Fruit fly (Drosophila melanogaster) whole organism, embryonic: ENCODE data around the gene Sclp.

Experiments used
- Aef1 ChIP-seq: fragments of 200-800 bp; sonication (Bioruptor generic); IDR thresholded peaks from 3 replicates; pipeline ENCODE4 v1.3.6; 2022; ENCODE audit warnings: missing biosample characterization, missing genetic modification characterization
- CG11560 ChIP-seq: fragments of 200-800 bp; sonication (Bioruptor generic); IDR thresholded peaks from 3 replicates; pipeline ENCODE4 v1.3.6; 2022; ENCODE audit warnings: missing biosample characterization, missing genetic modification characterization
- CG13123 ChIP-seq: fragments of 200-800 bp; sonication (Bioruptor generic); optimal IDR thresholded peaks from 2 replicates; lab custom pipeline; 2016; ENCODE audit warnings: missing biosample characterization, missing genetic modification characterization
- CG1529 ChIP-seq: fragments of 200-800 bp; sonication (Bioruptor generic); optimal IDR thresholded peaks from 3 replicates; lab custom pipeline; 2018; ENCODE audit warnings: missing biosample characterization, missing genetic modification characterization
- CG16815 ChIP-seq: fragments of 200-800 bp; sonication (Bioruptor generic); optimal IDR thresholded peaks from 3 replicates; lab custom pipeline; 2017; ENCODE audit warnings: missing biosample characterization, mild to moderate bottlenecking, missing genetic modification characterization
- CG17186 ChIP-seq: fragments of 200-800 bp; sonication (Bioruptor generic); optimal IDR thresholded peaks from 3 replicates; lab custom pipeline; 2017; ENCODE audit warnings: missing biosample characterization, missing genetic modification reagents, missing genetic modification characterization
- CG17829 ChIP-seq: fragments of 200-800 bp; optimal IDR thresholded peaks from 2 replicates; lab custom pipeline; 2019; ENCODE audit warnings: missing biosample characterization, mild to moderate bottlenecking, missing genetic modification characterization, moderate library complexity
- CG31365 ChIP-seq: fragments of 200-800 bp; sonication (Bioruptor generic); optimal IDR thresholded peaks from 2 replicates; lab custom pipeline; 2018; ENCODE audit warnings: missing biosample characterization, mild to moderate bottlenecking, missing genetic modification characterization
- CG32532 ChIP-seq: fragments of 200-800 bp; sonication (Bioruptor generic); IDR thresholded peaks from 2 replicates; pipeline ENCODE4 v1.3.6; 2022; ENCODE audit warnings: missing biosample characterization, missing genetic modification characterization
- CG33213 ChIP-seq: fragments of 200-800 bp; sonication (Bioruptor generic); optimal IDR thresholded peaks from 3 replicates; lab custom pipeline; 2016; ENCODE audit warnings: missing biosample characterization, missing genetic modification characterization
- CG4328 ChIP-seq: fragments of 200-800 bp; sonication (Bioruptor generic); optimal IDR thresholded peaks from 3 replicates; lab custom pipeline; 2017; ENCODE audit warnings: missing biosample characterization, missing genetic modification reagents, missing genetic modification characterization
- CG43689 ChIP-seq: fragments of 200-800 bp; sonication (Bioruptor generic); IDR thresholded peaks from 2 replicates; pipeline ENCODE4 v1.3.6; 2022; ENCODE audit warnings: missing biosample characterization, missing genetic modification characterization
- CG4404 ChIP-seq: fragments of 200-800 bp; sonication (Bioruptor generic); IDR thresholded peaks from 2 replicates; pipeline ENCODE4 v1.3.6; 2022; ENCODE audit warnings: missing biosample characterization, missing genetic modification characterization
- CG5245 ChIP-seq: fragments of 200-800 bp; sonication (Bioruptor generic); optimal IDR thresholded peaks from 3 replicates; lab custom pipeline; 2016; ENCODE audit warnings: missing biosample characterization, missing genetic modification characterization
- CG5953 ChIP-seq: fragments of 200-800 bp; sonication (Bioruptor generic); IDR thresholded peaks from 2 replicates; pipeline ENCODE4 v1.3.6; 2022; ENCODE audit warnings: missing biosample characterization, missing genetic modification characterization
- CG6654 ChIP-seq: fragments of 200-800 bp; sonication (Bioruptor generic); optimal IDR thresholded peaks from 2 replicates; lab custom pipeline; 2017; ENCODE audit warnings: missing biosample characterization, mild to moderate bottlenecking, missing genetic modification characterization
- CG7839 ChIP-seq: fragments of 200-800 bp; sonication (Bioruptor generic); optimal IDR thresholded peaks from 3 replicates; lab custom pipeline; 2018; ENCODE audit warnings: missing biosample characterization, mild to moderate bottlenecking, missing genetic modification characterization, moderate library complexity
- CG7963 ChIP-seq: fragments of 200-800 bp; sonication (Bioruptor generic); IDR thresholded peaks from 3 replicates; pipeline ENCODE4 v1.3.6; 2022; ENCODE audit warnings: missing biosample characterization, missing genetic modification characterization; ENCODE audit not compliant: partially characterized antibody
- CG8924 ChIP-seq: fragments of 200-800 bp; optimal IDR thresholded peaks from 3 replicates; lab custom pipeline; 2019; ENCODE audit warnings: missing biosample characterization, mild to moderate bottlenecking, missing genetic modification characterization, moderate library complexity
- CG8944 ChIP-seq: fragments of 200-800 bp; sonication (Bioruptor generic); optimal IDR thresholded peaks from 3 replicates; lab custom pipeline; 2016; ENCODE audit warnings: missing biosample characterization, missing genetic modification characterization
- CG9797 ChIP-seq: fragments of 200-800 bp; sonication (Bioruptor generic); optimal IDR thresholded peaks from 3 replicates; lab custom pipeline; 2018; ENCODE audit warnings: missing biosample characterization, mild to moderate bottlenecking, missing genetic modification characterization
- CHES-1-like ChIP-seq: fragments of 200-800 bp; sonication (Bioruptor generic); optimal IDR thresholded peaks from 2 replicates; lab custom pipeline; 2016; ENCODE audit warnings: missing biosample characterization, missing genetic modification characterization
- Chrac-16 ChIP-seq: fragments of 200-800 bp; sonication (Bioruptor generic); optimal IDR thresholded peaks from 3 replicates; lab custom pipeline; 2016; ENCODE audit warnings: missing biosample characterization, missing genetic modification characterization
- Dref ChIP-seq: fragments of 200-800 bp; sonication (Bioruptor generic); IDR thresholded peaks from 2 replicates; pipeline ENCODE4 v1.3.6; 2022; ENCODE audit warnings: missing biosample characterization, missing genetic modification characterization
- Fer3 ChIP-seq: fragments of 200-800 bp; sonication (Bioruptor generic); optimal IDR thresholded peaks from 2 replicates; lab custom pipeline; 2018; ENCODE audit warnings: missing biosample characterization, mild to moderate bottlenecking, missing genetic modification characterization, moderate library complexity
- GATAe ChIP-seq: fragments of 200-800 bp; sonication (Bioruptor generic); conservative IDR thresholded peaks from 2 replicates; pipeline ENCODE4 v1.3.6; 2022; ENCODE audit warnings: missing biosample characterization, missing genetic modification characterization
- Gsc ChIP-seq: fragments of 200-800 bp; sonication (Bioruptor generic); IDR thresholded peaks from 2 replicates; pipeline ENCODE4 v1.3.6; 2022; ENCODE audit warnings: missing biosample characterization, missing genetic modification characterization
- Hr3 ChIP-seq: fragments of 200-800 bp; sonication (Bioruptor generic); optimal IDR thresholded peaks from 3 replicates; lab custom pipeline; 2016; ENCODE audit warnings: missing biosample characterization, missing genetic modification characterization
- MESR4 ChIP-seq: fragments of 200-800 bp; sonication (Bioruptor generic); optimal IDR thresholded peaks from 2 replicates; lab custom pipeline; 2018; ENCODE audit warnings: missing biosample characterization, mild to moderate bottlenecking, missing genetic modification characterization, moderate library complexity
- Myb ChIP-seq: fragments of 200-800 bp; sonication (Bioruptor generic); optimal IDR thresholded peaks from 2 replicates; lab custom pipeline; 2016; ENCODE audit warnings: missing biosample characterization, missing genetic modification characterization
- NC2α ChIP-seq: fragments of 200-800 bp; sonication (Bioruptor generic); optimal IDR thresholded peaks from 2 replicates; lab custom pipeline; 2016; ENCODE audit warnings: missing biosample characterization, missing genetic modification characterization
- Nf-YA ChIP-seq: fragments of 200-800 bp; sonication (Bioruptor generic); IDR thresholded peaks from 2 replicates; pipeline ENCODE4 v1.3.6; 2022; ENCODE audit warnings: missing biosample characterization, missing genetic modification characterization
- Scr ChIP-seq: fragments of 200-800 bp; sonication (Bioruptor generic); IDR thresholded peaks from 2 replicates; pipeline ENCODE4 v1.3.6; 2022; ENCODE audit warnings: missing biosample characterization, missing genetic modification characterization; ENCODE audit not compliant: partially characterized antibody
- TFAM ChIP-seq: fragments of 200-800 bp; sonication (Bioruptor generic); optimal IDR thresholded peaks from 2 replicates; lab custom pipeline; 2017; ENCODE audit warnings: missing biosample characterization, missing genetic modification characterization, inconsistent platforms
- Vsx1 ChIP-seq: fragments of 200-800 bp; sonication (Bioruptor generic); optimal IDR thresholded peaks from 2 replicates; lab custom pipeline; 2017; ENCODE audit warnings: missing biosample characterization, mild to moderate bottlenecking, missing genetic modification characterization, missing genetic modification reagents
- Xrp1 ChIP-seq: fragments of 200-800 bp; sonication (Bioruptor generic); IDR thresholded peaks from 2 replicates; pipeline ENCODE4 v1.3.6; 2022; ENCODE audit warnings: missing biosample characterization, missing genetic modification characterization
- YL-1 ChIP-seq: fragments of 200-800 bp; sonication (Bioruptor generic); optimal IDR thresholded peaks from 3 replicates; lab custom pipeline; 2017; ENCODE audit warnings: missing biosample characterization, mild to moderate bottlenecking, missing genetic modification characterization
- ab ChIP-seq: fragments of 200-800 bp; sonication (Bioruptor generic); optimal IDR thresholded peaks from 2 replicates; lab custom pipeline; 2016; ENCODE audit warnings: missing biosample characterization, missing genetic modification characterization
- bsh ChIP-seq, 2 experiments: fragments of 200-800 bp; sonication (Bioruptor generic); optimal IDR thresholded peaks; 2 replicates each; lab custom pipeline; 2017 to 2018; ENCODE audit warnings: mild to moderate bottlenecking in 2 of 2, missing biosample characterization in 2 of 2, missing genetic modification characterization in 2 of 2, moderate library complexity in 1 of 2
- cas ChIP-seq: fragments of 200-800 bp; sonication (Bioruptor generic); IDR thresholded peaks from 2 replicates; pipeline ENCODE4 v1.3.6; 2022; ENCODE audit warnings: missing biosample characterization, missing genetic modification characterization
- chif ChIP-seq, 2 experiments: fragments of 200-800 bp; sonication (Bioruptor generic); optimal IDR thresholded peaks; 3 replicates each; lab custom pipeline; 2016; ENCODE audit warnings: missing biosample characterization in 2 of 2, missing genetic modification characterization in 2 of 2
- chm ChIP-seq: fragments of 200-800 bp; sonication (Bioruptor generic); IDR thresholded peaks from 2 replicates; pipeline ENCODE4 v1.3.6; 2022; ENCODE audit warnings: missing biosample characterization, missing genetic modification characterization
- crp ChIP-seq, 2 experiments: fragments of 200-800 bp; sonication (Bioruptor generic); optimal IDR thresholded peaks; 2 replicates in 1 of 2; 3 replicates in 1 of 2; lab custom pipeline; 2017; ENCODE audit warnings: missing biosample characterization in 2 of 2, missing genetic modification characterization in 2 of 2, mild to moderate bottlenecking in 1 of 2, moderate library complexity in 1 of 2
- dpn ChIP-seq, 2 experiments: fragments of 200-800 bp; sonication (Bioruptor generic); optimal IDR thresholded peaks; 3 replicates each; lab custom pipeline; 2016; ENCODE audit warnings: missing biosample characterization in 2 of 2, missing genetic modification characterization in 2 of 2
- eve ChIP-seq, 2 experiments: fragments of >200 bp; optimal IDR thresholded peaks; 2 replicates each; lab custom pipeline; 2017; ENCODE audit warnings: missing biosample characterization in 2 of 2, missing genetic modification characterization in 2 of 2
- inv ChIP-seq: fragments of 200-800 bp; sonication (Bioruptor generic); IDR thresholded peaks from 2 replicates; pipeline ENCODE4 v1.3.6; 2022; ENCODE audit warnings: missing biosample characterization, missing genetic modification characterization; ENCODE audit not compliant: partially characterized antibody
- pb ChIP-seq: fragments of 200-800 bp; sonication (Bioruptor generic); optimal IDR thresholded peaks from 3 replicates; lab custom pipeline; 2016; ENCODE audit warnings: missing biosample characterization, missing genetic modification characterization
- pita ChIP-seq: fragments of 200-800 bp; sonication (Bioruptor generic); optimal IDR thresholded peaks from 2 replicates; lab custom pipeline; 2017; ENCODE audit warnings: missing biosample characterization, mild to moderate bottlenecking, missing genetic modification characterization
- sima ChIP-seq: fragments of 200-800 bp; sonication (Bioruptor generic); optimal IDR thresholded peaks from 2 replicates; lab custom pipeline; 2016; ENCODE audit warnings: missing biosample characterization, missing genetic modification characterization
- sisA ChIP-seq: fragments of 200-800 bp; sonication (Bioruptor generic); IDR thresholded peaks from 2 replicates; pipeline ENCODE4 v1.3.6; 2022; ENCODE audit warnings: missing biosample characterization, missing genetic modification characterization
- tap ChIP-seq: fragments of 200-800 bp; optimal IDR thresholded peaks from 3 replicates; lab custom pipeline; 2019; ENCODE audit warnings: missing biosample characterization, mild to moderate bottlenecking, missing genetic modification characterization, moderate library complexity
- zfh1 ChIP-seq: fragments of 200-800 bp; sonication (Bioruptor generic); IDR thresholded peaks from 3 replicates; pipeline ENCODE4 v1.3.6; 2022; ENCODE audit warnings: missing biosample characterization, missing genetic modification characterization

The Sclp gene

dm6 chrX:11885356-11885755 is 39.1 kb downstream of the Sclp start (continued):
- TF ChIP-seq chif (GFP tag; optimal IDR thresholded peaks at IDR 0.05; lab: Kevin White, UChicago) (no peak), Fer3 (tag; lab: Kevin White, UChicago) (peak; percentile 43), Myb (no peak), Chrac-16 (GFP tag; lab: Kevin White, UChicago) (peak; percentile 15), pb (GFP tag; lab: Kevin White, UChicago) (no peak), Nf-YA (GFP tag; lab: Robert Waterston, UW) (no peak), CG17829 (tag; lab: Kevin White, UChicago) (no peak), CG7839 (tag; lab: Kevin White, UChicago) (peak; percentile 20), Gsc (GFP tag; lab: Robert Waterston, UW) (no peak), CG31365 (no peak), tap (tag; lab: Kevin White, UChicago) (no peak), bsh (GFP tag; optimal IDR thresholded peaks at IDR 0.05; lab: Kevin White, UChicago) (peak in 1 of 2 experiments; percentile 31), CG4404 (GFP tag; lab: Robert Waterston, UW) (no peak), NC2α (GFP tag; lab: Kevin White, UChicago) (no peak), sima (no peak), CG32532 (GFP tag; lab: Robert Waterston, UW) (peak; percentile 49; the same call in 1 of the 2 replicates), CG43689 (GFP tag; lab: Robert Waterston, UW) (no peak), CG8944 (GFP tag; lab: Kevin White, UChicago) (no peak), chm (GFP tag; lab: Robert Waterston, UW) (0 out of 2 replicates have a peak, but pooled peaks have one; percentile 15), CG17186 (GFP tag; lab: Kevin White, UChicago) (no peak), sisA (GFP tag; lab: Robert Waterston, UW) (no peak), Scr (GFP tag; lab: Robert Waterston, UW) (no peak), CG6654 (GFP tag; lab: Kevin White, UChicago) (no peak), CHES-1-like (GFP tag; lab: Kevin White, UChicago) (no peak), CG11560 (tag; lab: Robert Waterston, UW) (no peak; the same call in 2 of the 3 replicates), cas (no peak), MESR4 (GFP tag; lab: Kevin White, UChicago) (no peak), CG7963 (GFP tag; lab: Robert Waterston, UW) (no peak), CG9797 (no peak), GATAe (GFP tag; lab: Robert Waterston, UW) (no peak), CG33213 (GFP tag; lab: Kevin White, UChicago) (no peak), inv (GFP tag; lab: Robert Waterston, UW) (no peak), TFAM (no peak), CG5953 (no peak), Xrp1 (GFP tag; lab: Robert Waterston, UW) (peak; percentile 48; the same call in 1 of the 2 replicates), Hr3 (GFP tag; lab: Kevin White, UChicago) (peak; percentile 16), ab (GFP tag; lab: Kevin White, UChicago) (no peak), Aef1 (GFP tag; lab: Robert Waterston, UW) (peak; percentile 39; the same call in 1 of the 3 replicates), crp (GFP tag; optimal IDR thresholded peaks at IDR 0.05; lab: Kevin White, UChicago) (no peak), CG1529 (GFP tag; lab: Kevin White, UChicago) (no peak), CG13123 (no peak), eve (GFP tag; optimal IDR thresholded peaks at IDR 0.05; lab: Kevin White, UChicago) (no peak), CG4328 (GFP tag; lab: Kevin White, UChicago) (peak; percentile 46), YL-1 (GFP tag; lab: Kevin White, UChicago) (no peak), zfh1 (GFP tag; lab: Robert Waterston, UW) (no peak), Vsx1 (GFP tag; lab: Kevin White, UChicago) (no peak), dpn (GFP tag; optimal IDR thresholded peaks at IDR 0.05; lab: Kevin White, UChicago) (peak in 1 of 2 experiments; percentile 37), CG16815 (GFP tag; lab: Kevin White, UChicago) (no peak), Dref (no peak), CG5245 (GFP tag; lab: Kevin White, UChicago) (no peak), CG8924 (tag; lab: Kevin White, UChicago) (peak; percentile 50), pita (GFP tag; lab: Kevin White, UChicago) (no peak)
